Worm (Caenorhabditis elegans) whole organism, L4/young adult: Measurements from ENCODE around the gene syx-3.

Experiments used
- W03F9.2 ChIP-seq: fragments of 150-350 bp; optimal IDR thresholded peaks from 2 replicates; lab custom pipeline; 2014; ENCODE audit warnings: missing biosample characterization, missing genetic modification characterization
- dao-5 ChIP-seq: sonication (generic microtip); optimal IDR thresholded peaks from 2 replicates; lab custom pipeline; 2016; ENCODE audit warnings: missing genotype, missing genetic modification characterization, moderate library complexity, missing compliant biosample characterization
- him-1 ChIP-seq: sonication (generic microtip); optimal IDR thresholded peaks from 2 replicates; lab custom pipeline; 2016; ENCODE audit warnings: missing genotype, missing genetic modification reagents, missing genetic modification characterization, missing compliant biosample characterization

The syx-3 gene

DNA sequence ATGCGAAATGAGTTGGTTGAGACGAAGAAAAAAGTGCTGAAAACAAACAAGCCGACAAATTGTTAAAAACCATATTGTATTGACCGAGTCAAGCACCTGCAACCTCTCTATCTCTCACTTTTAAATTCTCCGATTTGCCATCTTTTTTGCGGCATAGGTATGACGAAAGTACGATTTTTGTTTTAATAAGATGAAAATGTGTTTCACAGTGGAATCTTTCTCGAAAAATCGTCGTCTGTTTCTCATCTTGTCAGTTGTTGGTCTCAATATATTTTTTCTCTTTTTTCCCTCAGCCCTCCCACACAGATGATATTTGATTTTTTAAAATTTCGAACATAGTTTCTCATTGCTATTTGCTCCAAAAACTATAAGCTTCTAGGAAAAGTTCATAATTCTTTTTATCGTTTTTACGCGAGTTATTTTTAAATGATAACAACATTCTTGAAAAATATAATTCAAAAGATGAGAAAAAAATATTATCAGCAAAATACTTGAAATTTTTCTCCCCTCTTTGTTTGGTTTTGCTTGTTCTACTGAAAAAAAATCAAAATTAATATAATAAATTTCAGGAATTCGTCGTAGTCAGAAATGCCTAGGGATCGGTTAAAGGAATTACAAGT, at the start of gene syx-3:
Gene syx-3, plus strand, starts transcription at position 570 of the 620 bp plus-strand sequence.
- no peak for TF ChIP-seq dao-5 (tag; lab: Kevin White, UChicago)
- TF ChIP-seq him-1 (tag; lab: Kevin White, UChicago), result no peak
- TF ChIP-seq W03F9.2, result no peak

DNA sequence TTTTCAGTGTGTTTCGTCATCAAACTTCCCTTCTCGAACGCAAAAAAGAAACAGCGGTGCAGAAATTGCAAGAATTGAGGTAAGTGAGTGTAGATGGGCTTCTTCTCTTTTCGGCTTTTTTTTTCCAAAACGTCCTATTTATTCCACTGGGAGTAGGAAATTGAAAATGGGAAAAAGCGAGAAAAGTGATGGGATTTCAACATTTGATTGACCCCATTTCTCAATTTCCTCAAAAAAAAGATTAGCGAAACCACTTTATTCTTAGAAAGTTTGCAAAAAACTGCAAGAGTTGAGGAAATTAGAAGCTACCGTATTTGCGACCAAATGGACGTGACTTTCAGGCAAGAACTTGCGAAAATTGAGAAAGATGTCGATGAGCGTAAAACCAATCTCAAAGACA, 45.4 kb upstream of the syx-3 start, which contains the start of gene ags-3:
Gene ags-3, minus strand, starts transcription at position 101 of the 400 bp plus-strand sequence.
- TF ChIP-seq W03F9.2 (no peak), him-1 (tag; lab: Kevin White, UChicago) (no peak), dao-5 (tag; lab: Kevin White, UChicago) (no peak)

DNA sequence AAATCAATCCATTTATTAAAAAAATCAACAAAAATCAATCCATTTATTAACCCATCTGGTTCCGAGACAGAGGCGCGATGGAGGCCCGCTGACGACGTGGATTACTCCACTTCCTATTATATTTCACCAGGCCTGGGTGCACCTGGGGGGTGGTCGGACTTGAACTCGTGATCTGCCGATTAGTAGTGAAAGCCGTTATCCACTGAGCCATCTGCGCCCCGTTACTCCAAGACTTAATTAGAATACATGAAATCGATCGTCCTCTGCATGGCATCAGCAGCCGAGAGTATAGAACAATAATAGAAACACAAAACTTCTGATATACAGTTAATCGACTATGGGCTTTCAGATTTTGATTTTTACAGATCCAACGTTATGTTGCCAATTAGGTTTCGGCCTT, 39.3 kb upstream of the syx-3 start:
- TF ChIP-seq dao-5 (tag; lab: Kevin White, UChicago) (no peak), W03F9.2 (no peak), him-1 (tag; lab: Kevin White, UChicago) (no peak)

ce11 chrX:5311174-5311573, 37.7 kb upstream of the syx-3 start:
- TF ChIP-seq W03F9.2 (no peak), dao-5 (tag; lab: Kevin White, UChicago) (no peak), him-1 (tag; lab: Kevin White, UChicago) (no peak)

DNA sequence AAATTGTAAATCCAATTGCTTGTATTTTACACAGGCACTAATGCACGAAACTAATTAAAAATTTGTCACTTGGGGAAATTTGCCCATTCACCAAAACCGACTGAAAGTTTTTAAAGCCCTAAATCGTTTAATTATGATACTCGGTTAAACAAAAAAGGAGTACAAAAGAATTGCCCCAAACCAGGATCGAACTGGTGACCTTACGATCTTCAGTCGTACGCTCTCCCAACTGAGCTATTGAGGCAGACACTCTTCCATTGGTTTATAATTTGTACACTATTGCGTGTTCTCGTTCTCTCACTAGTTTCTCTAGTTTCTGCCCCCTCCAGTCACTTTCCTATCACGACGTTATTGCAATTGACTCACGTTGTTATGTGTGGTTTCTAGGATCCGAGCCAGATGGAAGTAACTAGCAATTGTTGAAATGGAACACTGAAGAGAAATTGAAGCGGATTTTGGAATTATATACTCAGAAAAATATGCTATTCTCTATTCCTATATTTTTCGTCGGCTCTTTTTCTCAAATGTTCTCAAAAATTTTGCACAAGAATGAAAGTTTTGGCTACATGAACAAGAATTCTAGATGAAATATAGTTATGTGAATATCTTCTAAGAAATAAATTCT, 29.6 kb upstream of the syx-3 start:
- TF ChIP-seq dao-5 (tag; lab: Kevin White, UChicago), result peak; percentile 67
- no peak for TF ChIP-seq W03F9.2

- TF ChIP-seq dao-5 (tag; lab: Kevin White, UChicago), result no peak
- no peak for TF ChIP-seq W03F9.2
- no peak for TF ChIP-seq him-1 (tag; lab: Kevin White, UChicago)
Observed at ce11 chrX:5321563-5321962, 27.3 kb upstream of the syx-3 start.

DNA sequence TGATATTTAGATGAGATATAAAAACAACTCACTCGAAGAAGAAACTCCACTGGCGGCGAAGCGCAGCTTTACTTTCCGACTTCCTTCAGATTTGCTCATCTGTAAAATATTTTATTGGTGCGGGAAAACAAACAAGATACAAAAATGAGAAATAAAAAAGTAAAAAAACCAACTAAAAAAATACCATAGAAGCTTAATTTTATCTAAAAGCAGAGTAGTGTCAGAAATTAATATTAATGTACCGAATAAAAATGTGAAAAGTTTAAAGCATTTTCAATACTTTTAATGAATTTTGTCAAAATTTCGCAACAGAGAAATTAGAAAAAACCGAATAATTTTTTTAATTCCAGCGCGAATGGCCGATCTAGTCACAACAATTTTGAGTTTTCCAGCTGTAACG, 25.6 kb upstream of the syx-3 start, which contains the start of gene sto-2:
Gene sto-2, minus strand, starts transcription at position 101 of the 400 bp plus-strand sequence.
- TF ChIP-seq W03F9.2, result no peak
- no peak for TF ChIP-seq him-1 (tag; lab: Kevin White, UChicago)
- no peak for TF ChIP-seq dao-5 (tag; lab: Kevin White, UChicago)

ce11 chrX:5329236-5329635, 19.7 kb upstream of the syx-3 start, which contains the start of gene C26B9.5:
Gene C26B9.5, plus strand, starts transcription at chrX:5329479.
- TF ChIP-seq him-1 (tag; lab: Kevin White, UChicago), result no peak
- TF ChIP-seq dao-5 (tag; lab: Kevin White, UChicago), result no peak
- no peak for TF ChIP-seq W03F9.2

DNA sequence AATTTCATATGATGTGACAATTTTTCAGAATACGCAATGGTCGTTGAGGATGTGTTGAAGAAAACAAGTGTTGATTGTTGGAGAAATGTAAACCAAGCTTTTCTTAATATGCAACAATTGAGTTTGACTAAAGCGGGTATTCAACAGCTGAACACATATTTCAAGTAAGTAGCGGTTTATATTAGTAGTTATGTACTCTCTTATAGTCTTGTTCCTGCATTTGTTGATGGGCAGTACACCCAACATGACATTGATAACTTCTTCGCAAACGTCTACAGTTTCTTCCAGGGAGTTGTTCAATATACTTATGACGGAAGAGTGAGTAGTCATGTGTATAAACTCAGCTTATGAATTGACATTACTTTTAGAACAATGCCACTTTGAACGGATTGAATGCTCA, 18.1 kb upstream of the syx-3 start:
- TF ChIP-seq him-1 (tag; lab: Kevin White, UChicago) (no peak), dao-5 (tag; lab: Kevin White, UChicago) (no peak), W03F9.2 (no peak)

- TF ChIP-seq W03F9.2 (no peak), him-1 (tag; lab: Kevin White, UChicago) (no peak), dao-5 (tag; lab: Kevin White, UChicago) (no peak)
Observed at ce11 chrX:5335368-5335767, 13.5 kb upstream of the syx-3 start, which contains the start of gene C26B9.6. Gene C26B9.6, minus strand, starts transcription at chrX:5335468.

ce11 chrX:5336498-5336897, 12.4 kb upstream of the syx-3 start:
- TF ChIP-seq W03F9.2, result peak; percentile 49
- TF ChIP-seq dao-5 (tag; lab: Kevin White, UChicago), result no peak
- TF ChIP-seq him-1 (tag; lab: Kevin White, UChicago), result no peak

DNA sequence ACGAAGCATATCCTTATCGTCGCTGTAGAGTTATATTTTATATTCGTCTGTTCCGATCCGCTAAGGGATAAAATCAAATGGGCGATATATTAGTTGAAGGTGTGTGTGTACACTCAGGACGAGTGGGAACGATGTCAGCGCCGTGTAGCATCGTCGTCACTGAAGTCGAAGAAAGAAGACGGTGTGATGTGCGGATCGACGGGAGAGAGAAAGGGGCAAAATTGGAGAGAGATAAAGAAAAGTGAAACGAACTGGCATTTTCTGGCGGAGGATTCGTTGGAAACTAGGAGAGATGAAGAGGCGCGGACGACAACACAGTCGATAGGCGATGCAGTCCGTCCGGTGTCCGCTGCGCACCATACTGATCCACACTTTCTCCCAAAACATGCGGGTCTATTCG, 10.9 kb upstream of the syx-3 start, which contains the start of gene C26B9.3:
Gene C26B9.3, plus strand, starts transcription at position 343 of the 400 bp plus-strand sequence.
- TF ChIP-seq W03F9.2, result no peak
- no peak for TF ChIP-seq him-1 (tag; lab: Kevin White, UChicago)
- TF ChIP-seq dao-5 (tag; lab: Kevin White, UChicago), result no peak

ce11 chrX:5339357-5339756, 9.5 kb upstream of the syx-3 start:
- TF ChIP-seq W03F9.2, result no peak
- TF ChIP-seq him-1 (tag; lab: Kevin White, UChicago), result no peak
- TF ChIP-seq dao-5 (tag; lab: Kevin White, UChicago), result no peak

- TF ChIP-seq W03F9.2, result no peak
Observed at ce11 chrX:5339889-5340288, 9.0 kb upstream of the syx-3 start, which contains the start of gene C26B9.2. Gene C26B9.2, plus strand, starts transcription at chrX:5340189.
